Worm (Caenorhabditis elegans) whole organism, L2 larva: ENCODE measurements around the gene srh-24.

Experiments
- ama-1 ChIP-seq: fragments of 150-350 bp; optimal IDR thresholded peaks from 2 replicates; lab custom pipeline; 2018; ENCODE audit warnings: inconsistent platforms
- blmp-1 ChIP-seq: sonication (generic microtip); optimal IDR thresholded peaks from 2 replicates; lab custom pipeline; 2017; ENCODE audit warnings: missing genetic modification characterization, mild to moderate bottlenecking, missing compliant biosample characterization, antibody characterized with exemption, moderate library complexity; ENCODE audit not compliant: insufficient read depth
- lin-39 ChIP-seq: fragments of 150-350 bp; optimal IDR thresholded peaks from 2 replicates; lab custom pipeline; 2014; ENCODE audit warnings: missing biosample characterization, missing genetic modification reagents, missing genetic modification characterization
- mdl-1 ChIP-seq, 2 experiments: fragments of 150-350 bp in 1 of 2; sonication (generic microtip) in 1 of 2; optimal IDR thresholded peaks; 2 replicates each; lab custom pipeline; 2017; ENCODE audit warnings: missing biosample characterization in 2 of 2, missing genetic modification characterization in 2 of 2
- nhr-11 ChIP-seq: fragments of 150-350 bp; optimal IDR thresholded peaks from 2 replicates; lab custom pipeline; 2014; ENCODE audit warnings: missing biosample characterization, missing genetic modification characterization
- nhr-12 ChIP-seq: fragments of 150-350 bp; optimal IDR thresholded peaks from 2 replicates; lab custom pipeline; 2014; ENCODE audit warnings: missing biosample characterization, missing genetic modification characterization
- nhr-237 ChIP-seq: fragments of 150-350 bp; optimal IDR thresholded peaks from 2 replicates; lab custom pipeline; 2014; ENCODE audit warnings: missing biosample characterization, missing genetic modification characterization
- nhr-77 ChIP-seq: fragments of 150-350 bp; optimal IDR thresholded peaks from 2 replicates; lab custom pipeline; 2014; ENCODE audit warnings: missing biosample characterization, missing genetic modification characterization
- snpc-4 ChIP-seq: fragments of 150-350 bp; optimal IDR thresholded peaks from 2 replicates; lab custom pipeline; 2014; ENCODE audit warnings: missing biosample characterization, missing genetic modification characterization
- unc-62 ChIP-seq: fragments of 150-350 bp; optimal IDR thresholded peaks from 2 replicates; lab custom pipeline; 2014; ENCODE audit warnings: missing biosample characterization, missing genetic modification reagents, missing genetic modification characterization
- zag-1 ChIP-seq: fragments of 150-350 bp; optimal IDR thresholded peaks from 2 replicates; lab custom pipeline; 2014; ENCODE audit warnings: missing biosample characterization, missing genetic modification characterization
- ztf-1 ChIP-seq: fragments of 200-800 bp; sonication (Bioruptor generic); conservative IDR thresholded peaks from 2 replicates; pipeline ENCODE4 v1.3.6; 2022; ENCODE audit warnings: missing genetic modification characterization, missing compliant biosample characterization
- ztf-11 ChIP-seq: sonication (generic microtip); optimal IDR thresholded peaks from 2 replicates; lab custom pipeline; 2017; ENCODE audit warnings: missing biosample characterization, missing genetic modification characterization
- ztf-4 ChIP-seq: fragments of 150-350 bp; optimal IDR thresholded peaks from 2 replicates; lab custom pipeline; 2014; ENCODE audit warnings: missing biosample characterization, missing genetic modification characterization

ce11 chrV:13955370-13956089 is 5.3 kb downstream of the srh-24 start:
- TF ChIP-seq snpc-4 (tag; lab: Kevin White, UChicago) (no peak), nhr-12 (tag; lab: Kevin White, UChicago) (no peak), ztf-11 (tag; lab: Kevin White, UChicago) (no peak), nhr-77 (tag; lab: Kevin White, UChicago) (no peak), ama-1 (lab: Kevin White, UChicago) (no peak), nhr-237 (tag; lab: Kevin White, UChicago) (no peak), nhr-11 (tag; lab: Kevin White, UChicago) (no peak), unc-62 (GFP tag; lab: Kevin White, UChicago) (no peak), ztf-4 (tag; lab: Kevin White, UChicago) (no peak), ztf-1 (GFP tag; lab: Robert Waterston, UW) (no peak), zag-1 (tag; lab: Kevin White, UChicago) (no peak), mdl-1 (tag; optimal IDR thresholded peaks at IDR 0.05; lab: Kevin White, UChicago) (no peak), blmp-1 (tag; lab: Kevin White, UChicago) (no peak), lin-39 (tag; lab: Kevin White, UChicago) (no peak)
